Fruit fly (Drosophila melanogaster): ENCODE data around the gene CG34309.
A peak's percentile ranks its signal among the peaks of the same experiment; 100 is the strongest.

- TF ChIP-seq CG8119 (GFP tag; IDR thresholded peaks at IDR 0.05) = no peak
- peak; percentile 68 for TF ChIP-seq fkh (GFP tag; optimal IDR thresholded peaks at IDR 0.05)
- no peak for TF ChIP-seq fd85E (GFP tag; optimal IDR thresholded peaks at IDR 0.05)
- TF ChIP-seq Smox (GFP tag; optimal IDR thresholded peaks at IDR 0.05) = no peak
- no peak for TF ChIP-seq Ets96B (tag; optimal IDR thresholded peaks at IDR 0.05)
- TF ChIP-seq CG31627 (GFP tag; optimal IDR thresholded peaks at IDR 0.05) = no peak
- TF ChIP-seq CG6276 (GFP tag; optimal IDR thresholded peaks at IDR 0.05) = no peak
- TF ChIP-seq CG34406 (GFP tag; optimal IDR thresholded peaks at IDR 0.05) = peak; percentile 23
- TF ChIP-seq Hr39 (GFP tag; optimal IDR thresholded peaks at IDR 0.05) = no peak
- TF ChIP-seq Blimp-1 (GFP tag; optimal IDR thresholded peaks at IDR 0.05) = no peak
- no peak for TF ChIP-seq CG16779 (tag; optimal IDR thresholded peaks at IDR 0.05)
- no peak for TF ChIP-seq CG10631 (GFP tag; optimal IDR thresholded peaks at IDR 0.05)
- TF ChIP-seq CG6808 (GFP tag; optimal IDR thresholded peaks at IDR 0.05) = no peak
Measured at dm6 chr3R:13365665-13366414, 6.6 kb upstream of the CG34309 start.

Measured in whole organism, prepupa.